Worm (Caenorhabditis elegans) whole organism, L2 larva: ENCODE data around the gene her-1.

ENCODE experiments used
- ama-1 ChIP-seq: fragments of 150-350 bp; optimal IDR thresholded peaks from 2 replicates; lab custom pipeline; 2018; ENCODE audit warnings: inconsistent platforms
- blmp-1 ChIP-seq: sonication (generic microtip); optimal IDR thresholded peaks from 2 replicates; lab custom pipeline; 2017; ENCODE audit warnings: missing genetic modification characterization, mild to moderate bottlenecking, missing compliant biosample characterization, antibody characterized with exemption, moderate library complexity; ENCODE audit not compliant: insufficient read depth
- elt-1 ChIP-seq: fragments of 150-350 bp; optimal IDR thresholded peaks from 2 replicates; lab custom pipeline; 2014; ENCODE audit warnings: missing biosample characterization, missing genetic modification characterization
- elt-3 ChIP-seq: sonication (generic microtip); optimal IDR thresholded peaks from 2 replicates; lab custom pipeline; 2017; ENCODE audit warnings: missing biosample characterization, missing genetic modification characterization
- fos-1 ChIP-seq: fragments of 150-350 bp; optimal IDR thresholded peaks from 2 replicates; lab custom pipeline; 2014; ENCODE audit warnings: missing biosample characterization, missing genetic modification characterization
- lin-39 ChIP-seq: fragments of 150-350 bp; optimal IDR thresholded peaks from 2 replicates; lab custom pipeline; 2014; ENCODE audit warnings: missing biosample characterization, missing genetic modification reagents, missing genetic modification characterization
- lsy-2 ChIP-seq, 2 experiments: fragments of 150-350 bp in 1 of 2; sonication (generic microtip) in 1 of 2; optimal IDR thresholded peaks; 2 replicates each; lab custom pipeline; 2014 to 2017; ENCODE audit warnings: missing biosample characterization in 2 of 2, missing genetic modification characterization in 2 of 2
- nhr-11 ChIP-seq: fragments of 150-350 bp; optimal IDR thresholded peaks from 2 replicates; lab custom pipeline; 2014; ENCODE audit warnings: missing biosample characterization, missing genetic modification characterization
- nhr-25 ChIP-seq: fragments of 150-350 bp; sonication (generic microtip); optimal IDR thresholded peaks from 3 replicates; lab custom pipeline; 2014; ENCODE audit warnings: missing biosample characterization, missing genetic modification characterization
- sem-4 ChIP-seq: fragments of 150-350 bp; optimal IDR thresholded peaks from 2 replicates; lab custom pipeline; 2014; ENCODE audit warnings: missing biosample characterization, missing genetic modification reagents, missing genetic modification characterization
- skn-1 ChIP-seq: sonication (generic microtip); optimal IDR thresholded peaks from 2 replicates; lab custom pipeline; 2017; ENCODE audit warnings: missing biosample characterization, missing genetic modification characterization
- snpc-4 ChIP-seq: fragments of 150-350 bp; optimal IDR thresholded peaks from 2 replicates; lab custom pipeline; 2014; ENCODE audit warnings: missing biosample characterization, missing genetic modification characterization

- TF ChIP-seq fos-1 (tag; lab: Kevin White, UChicago) (peak; percentile 83), ama-1 (lab: Kevin White, UChicago) (no peak), nhr-11 (tag; lab: Kevin White, UChicago) (no peak), lsy-2 (tag; optimal IDR thresholded peaks at IDR 0.05; lab: Kevin White, UChicago) (no peak), skn-1 (no peak), sem-4 (tag; lab: Kevin White, UChicago) (no peak), snpc-4 (no peak), blmp-1 (no peak), nhr-25 (no peak), elt-1 (tag; lab: Kevin White, UChicago) (no peak), elt-3 (tag; lab: Kevin White, UChicago) (no peak), lin-39 (tag; lab: Kevin White, UChicago) (no peak)
Observed at ce11 chrV:9709747-9710146, 12.9 kb downstream of the her-1 start, which contains the start of gene tag-120.
